Worm (Caenorhabditis elegans) whole organism, young adult: Measurements from ENCODE around the gene K03B8.14.

Source experiments
- B0035.1 ChIP-seq: sonication (generic microtip); optimal IDR thresholded peaks from 2 replicates; lab custom pipeline; 2016; ENCODE audit warnings: missing genetic modification characterization, mild to moderate bottlenecking, missing compliant biosample characterization, missing genotype, missing genetic modification reagents
- chd-7 ChIP-seq: sonication (generic microtip); optimal IDR thresholded peaks from 2 replicates; lab custom pipeline; 2016; ENCODE audit warnings: mild to moderate bottlenecking, missing genetic modification characterization, moderate library complexity, missing compliant biosample characterization
- dox-1 ChIP-seq: fragments of 200-800 bp; sonication (Bioruptor generic); IDR thresholded peaks from 2 replicates; pipeline ENCODE4 v1.3.6; 2022; ENCODE audit warnings: missing genetic modification reagents, missing genetic modification characterization, missing compliant biosample characterization
- efl-1 ChIP-seq: fragments of 150-350 bp; optimal IDR thresholded peaks from 2 replicates; lab custom pipeline; 2014; ENCODE audit warnings: missing biosample characterization, missing genetic modification reagents, missing genetic modification characterization
- lin-54 ChIP-seq: fragments of 200-800 bp; sonication (Bioruptor generic); optimal IDR thresholded peaks from 2 replicates; lab custom pipeline; 2018; ENCODE audit warnings: mild to moderate bottlenecking, missing genetic modification characterization, missing compliant biosample characterization
- unc-130 ChIP-seq: sonication (generic microtip); optimal IDR thresholded peaks from 2 replicates; lab custom pipeline; 2016; ENCODE audit warnings: missing genetic modification reagents, missing genetic modification characterization, missing compliant biosample characterization

DNA sequence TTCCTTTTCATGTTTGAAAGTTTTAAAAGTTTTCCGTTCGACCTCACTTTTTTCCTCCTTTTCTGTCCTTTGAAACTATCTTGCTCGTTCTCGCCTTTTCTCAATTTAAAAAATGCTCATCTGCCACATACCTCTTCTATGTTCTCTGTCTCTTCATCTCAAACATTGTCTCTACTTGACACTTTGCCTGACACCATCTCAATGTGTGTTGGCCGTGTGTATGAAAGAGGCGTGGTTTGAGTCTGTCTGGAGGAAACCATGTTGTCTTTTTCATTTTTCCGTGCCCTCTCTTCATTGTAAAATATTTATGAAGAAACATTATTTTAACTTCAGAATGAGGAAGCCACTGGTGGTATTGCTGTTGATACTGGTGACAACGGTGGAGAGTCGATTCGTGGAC lies 16.9 kb downstream of the K03B8.14 start, which contains the start of gene K03B8.6:
- TF ChIP-seq chd-7 (tag; lab: Kevin White, UChicago) (no peak), lin-54 (GFP tag; lab: Kevin White, UChicago) (no peak), unc-130 (GFP tag; lab: Kevin White, UChicago) (no peak), dox-1 (GFP tag; lab: Robert Waterston, UW) (no peak), B0035.1 (tag; lab: Kevin White, UChicago) (no peak), efl-1 (GFP tag; lab: Kevin White, UChicago) (no peak)
